Worm (Caenorhabditis elegans): Measurements from ENCODE around the gene orc-1.

Gene orc-1

ce11 chrIII:10653479-10653878 is 10.6 kb downstream of the orc-1 start:
- TF ChIP-seq W03F9.2 (tag; optimal IDR thresholded peaks at IDR 0.05) (no peak), dao-5 (tag; optimal IDR thresholded peaks at IDR 0.05) (no peak), him-1 (tag; optimal IDR thresholded peaks at IDR 0.05) (no peak)

ce11 chrIII:10654718-10655117 is 11.8 kb downstream of the orc-1 start, which contains the start of gene cnt-2:
TSS of gene cnt-2 (plus strand) at chrIII:10655018.
- TF ChIP-seq dao-5 (tag; optimal IDR thresholded peaks at IDR 0.05) (no peak), W03F9.2 (tag; optimal IDR thresholded peaks at IDR 0.05) (no peak), him-1 (tag; optimal IDR thresholded peaks at IDR 0.05) (no peak)

- TF ChIP-seq dao-5 (tag; optimal IDR thresholded peaks at IDR 0.05) = no peak
- no peak for TF ChIP-seq him-1 (tag; optimal IDR thresholded peaks at IDR 0.05)
- no peak for TF ChIP-seq W03F9.2 (tag; optimal IDR thresholded peaks at IDR 0.05)
Observed at ce11 chrIII:10656069-10656468, 13.1 kb downstream of the orc-1 start.

- TF ChIP-seq him-1 (tag; optimal IDR thresholded peaks at IDR 0.05) (no peak), dao-5 (tag; optimal IDR thresholded peaks at IDR 0.05) (no peak), W03F9.2 (tag; optimal IDR thresholded peaks at IDR 0.05) (no peak)
Observed at ce11 chrIII:10657661-10658060, 14.7 kb downstream of the orc-1 start.

ce11 chrIII:10658394-10658793 is 15.5 kb downstream of the orc-1 start:
- TF ChIP-seq W03F9.2 (tag; optimal IDR thresholded peaks at IDR 0.05) = no peak
- no peak for TF ChIP-seq him-1 (tag; optimal IDR thresholded peaks at IDR 0.05)
- no peak for TF ChIP-seq dao-5 (tag; optimal IDR thresholded peaks at IDR 0.05)

ce11 chrIII:10661292-10661691 is 18.4 kb downstream of the orc-1 start:
- TF ChIP-seq him-1 (tag; optimal IDR thresholded peaks at IDR 0.05) (no peak), W03F9.2 (tag; optimal IDR thresholded peaks at IDR 0.05) (no peak), dao-5 (tag; optimal IDR thresholded peaks at IDR 0.05) (no peak)

ce11 chrIII:10666640-10667039 is 23.7 kb downstream of the orc-1 start:
- TF ChIP-seq him-1 (tag; optimal IDR thresholded peaks at IDR 0.05) (no peak), W03F9.2 (tag; optimal IDR thresholded peaks at IDR 0.05) (no peak), dao-5 (tag; optimal IDR thresholded peaks at IDR 0.05) (no peak)

ce11 chrIII:10671894-10672293 is 29.0 kb downstream of the orc-1 start:
- no peak for TF ChIP-seq dao-5 (tag; optimal IDR thresholded peaks at IDR 0.05)
- no peak for TF ChIP-seq him-1 (tag; optimal IDR thresholded peaks at IDR 0.05)
- TF ChIP-seq W03F9.2 (tag; optimal IDR thresholded peaks at IDR 0.05) = no peak

ce11 chrIII:10678971-10679370 is 36.0 kb downstream of the orc-1 start, which contains the start of gene Y39A1A.16:
TSS of gene Y39A1A.16 (plus strand) at chrIII:10679271.
- TF ChIP-seq W03F9.2 (tag; optimal IDR thresholded peaks at IDR 0.05) (no peak), him-1 (tag; optimal IDR thresholded peaks at IDR 0.05) (no peak), dao-5 (tag; optimal IDR thresholded peaks at IDR 0.05) (no peak)

- TF ChIP-seq W03F9.2 (tag; optimal IDR thresholded peaks at IDR 0.05) (no peak), dao-5 (tag; optimal IDR thresholded peaks at IDR 0.05) (no peak), him-1 (tag; optimal IDR thresholded peaks at IDR 0.05) (no peak)
Observed at ce11 chrIII:10689057-10689456, 46.1 kb downstream of the orc-1 start, which contains the start of gene Y39A1A.31. TSS of gene Y39A1A.31 (minus strand) at chrIII:10689157.

- no peak for TF ChIP-seq dao-5 (tag; optimal IDR thresholded peaks at IDR 0.05)
- TF ChIP-seq W03F9.2 (tag; optimal IDR thresholded peaks at IDR 0.05) = no peak
- TF ChIP-seq him-1 (tag; optimal IDR thresholded peaks at IDR 0.05) = no peak
Observed at ce11 chrIII:10691019-10691418, 48.1 kb downstream of the orc-1 start, which contains the start of gene Y39A1A.17. TSS of gene Y39A1A.17 (minus strand) at chrIII:10691119.

ce11 chrIII:10694294-10694693 is 51.4 kb downstream of the orc-1 start, which contains the start of the genes Y39A1A.18 and fmo-3:
TSS of gene Y39A1A.18 (minus strand) at chrIII:10694485.
TSS of gene fmo-3 (plus strand) at chrIII:10694681.
- TF ChIP-seq him-1 (tag; optimal IDR thresholded peaks at IDR 0.05) = no peak
- TF ChIP-seq W03F9.2 (tag; optimal IDR thresholded peaks at IDR 0.05) = no peak
- no peak for TF ChIP-seq dao-5 (tag; optimal IDR thresholded peaks at IDR 0.05)

Measured in whole organism, L4/young adult.